Fruit fly (Drosophila melanogaster): Measurements from ENCODE around the gene Slc25A46b.
A peak's percentile ranks its signal among the peaks of the same experiment; 100 is the strongest.

Slc25A46b gene

DNA sequence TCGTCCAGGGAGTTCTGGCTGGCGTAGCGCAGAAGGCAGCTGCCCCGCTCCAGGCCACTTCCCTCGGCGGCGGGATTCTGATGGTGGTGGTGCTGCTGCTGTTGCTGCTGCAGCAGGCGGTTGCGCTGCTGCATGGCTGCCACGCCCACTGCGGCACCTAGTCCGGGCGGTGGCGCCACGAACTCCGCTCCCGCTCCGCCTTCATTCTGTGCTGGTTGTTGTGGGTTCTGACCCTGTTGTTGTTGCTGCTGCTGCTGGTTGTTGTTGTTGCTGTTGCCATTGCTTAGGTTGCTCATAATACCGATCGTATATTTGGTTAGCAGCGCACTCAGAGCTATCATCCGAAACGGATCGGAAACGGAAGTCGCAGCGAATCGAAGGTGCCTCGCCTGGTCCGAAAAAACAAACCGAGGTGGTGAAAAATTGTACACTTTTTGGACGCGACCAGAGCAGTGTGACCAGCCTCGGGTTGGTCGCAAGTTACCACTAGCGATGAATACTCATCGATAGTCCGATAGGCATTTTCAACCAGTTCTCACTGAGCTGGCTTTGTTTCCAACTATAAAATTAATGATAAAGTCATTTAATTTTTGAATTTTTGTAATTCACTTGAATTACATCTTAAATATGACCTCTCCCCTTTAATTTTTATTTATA lies 41.4 kb downstream of the Slc25A46b start, which contains the start of gene kel (continued):
- TF ChIP-seq CG13296 (GFP tag; optimal IDR thresholded peaks at IDR 0.05) (peak; percentile 79), CG17328 (GFP tag; IDR thresholded peaks at IDR 0.05) (peak; percentile 54), CG9797 (GFP tag; optimal IDR thresholded peaks at IDR 0.05) (peak; percentile 90), bab2 (GFP tag; optimal IDR thresholded peaks at IDR 0.05) (peak; percentile 16), CG12659 (GFP tag; optimal IDR thresholded peaks at IDR 0.05) (peak; percentile 80), slp2 (GFP tag; optimal IDR thresholded peaks at IDR 0.05) (no peak), Dbx (GFP tag; IDR thresholded peaks at IDR 0.05) (peak; percentile 52; the same call in 1 of the 3 replicates), ranshi (GFP tag; IDR thresholded peaks at IDR 0.05) (peak; percentile 17; the same call in 1 of the 2 replicates), Mes4 (GFP tag; optimal IDR thresholded peaks at IDR 0.05) (peak; percentile 5), CG1647 (GFP tag; optimal IDR thresholded peaks at IDR 0.05) (no peak), CG11723 (GFP tag; optimal IDR thresholded peaks at IDR 0.05) (no peak), pita (GFP tag; optimal IDR thresholded peaks at IDR 0.05) (no peak), pan (optimal IDR thresholded peaks at IDR 0.05) (no peak), pan (GFP tag; optimal IDR thresholded peaks at IDR 0.05 in 1 of 2, IDR thresholded peaks at IDR 0.05 in 1 of 2) (peak in 1 of 2 experiments; percentile 29), vvl (GFP tag; IDR thresholded peaks at IDR 0.05) (peak; percentile 67), HLHmδ (GFP tag; optimal IDR thresholded peaks at IDR 0.05) (peak; percentile 73), NC2α (GFP tag; optimal IDR thresholded peaks at IDR 0.05) (no peak), esg (GFP tag; conservative IDR thresholded peaks at IDR 0.05) (no peak), CG10366 (GFP tag; IDR thresholded peaks at IDR 0.05) (no peak; the same call in 1 of the 2 replicates), sd (tag; optimal IDR thresholded peaks at IDR 0.05) (no peak), h (optimal IDR thresholded peaks at IDR 0.05) (no peak), CG11696 (GFP tag; IDR thresholded peaks at IDR 0.05) (peak; percentile 28; the same call in 1 of the 2 replicates), chinmo (GFP tag; IDR thresholded peaks at IDR 0.05; ENCODE audit: partially characterized antibody) (peak; percentile 65; the same call in 1 of the 4 replicates), zen2 (GFP tag; IDR thresholded peaks at IDR 0.05; ENCODE audit: partially characterized antibody) (peak; percentile 49; the same call in 2 of the 3 replicates), CG13894 (tag; optimal IDR thresholded peaks at IDR 0.05) (peak; percentile 52), dm (GFP tag; optimal IDR thresholded peaks at IDR 0.05) (peak; percentile 61), Ravus (GFP tag; IDR thresholded peaks at IDR 0.05) (no peak), Myb (GFP tag; optimal IDR thresholded peaks at IDR 0.05) (peak; percentile 21), br (optimal IDR thresholded peaks at IDR 0.05) (no peak), repo (GFP tag; optimal IDR thresholded peaks at IDR 0.05) (no peak), row (GFP tag; IDR thresholded peaks at IDR 0.05) (peak; percentile 73), BtbVII (GFP tag; optimal IDR thresholded peaks at IDR 0.05) (peak; percentile 51), CG10654 (GFP tag; optimal IDR thresholded peaks at IDR 0.05) (peak; percentile 19), CG12219 (GFP tag; optimal IDR thresholded peaks at IDR 0.05) (peak; percentile 44), grn (GFP tag; optimal IDR thresholded peaks at IDR 0.05) (no peak), trh (GFP tag; optimal IDR thresholded peaks at IDR 0.05) (no peak), MBD-R2 (GFP tag; IDR thresholded peaks at IDR 0.05) (peak; percentile 73; the same call in 1 of the 2 replicates), Xrp1 (GFP tag; IDR thresholded peaks at IDR 0.05) (0 out of 2 replicates have a peak, but pooled peaks have one; percentile 9), C15 (GFP tag; IDR thresholded peaks at IDR 0.05) (no peak), Med (GFP tag) (peak; percentile 93), CG16779 (GFP tag; IDR thresholded peaks at IDR 0.05) (no peak), H15 (GFP tag; IDR thresholded peaks at IDR 0.05) (no peak), inv (GFP tag; IDR thresholded peaks at IDR 0.05; ENCODE audit: partially characterized antibody) (0 out of 2 replicates have a peak, but pooled peaks have one; percentile 29), CG17612 (GFP tag; IDR thresholded peaks at IDR 0.05) (peak; percentile 56; the same call in 1 of the 2 replicates), wek (GFP tag; optimal IDR thresholded peaks at IDR 0.05) (peak; percentile 83), Dp (GFP tag; optimal IDR thresholded peaks at IDR 0.05) (peak; percentile 36), psq (GFP tag; optimal IDR thresholded peaks at IDR 0.05) (no peak), CG14860 (GFP tag; IDR thresholded peaks at IDR 0.05; ENCODE audit: partially characterized antibody) (peak; percentile 50; the same call in 2 of the 3 replicates), hb (GFP tag; IDR thresholded peaks at IDR 0.05; ENCODE audit: partially characterized antibody) (peak; percentile 66; the same call in 1 of the 3 replicates), CG17361 (GFP tag; IDR thresholded peaks at IDR 0.05) (peak; percentile 50; the same call in 2 of the 3 replicates), Dad (GFP tag; optimal IDR thresholded peaks at IDR 0.05) (peak; percentile 52)

All from whole organism, embryonic.